Worm (Caenorhabditis elegans): ENCODE measurements around the gene npr-3.

Gene npr-3

ce11 chrIV:11467413-11467812 is 7.6 kb downstream of the npr-3 start, which contains the start of gene C10C6.7:
Gene C10C6.7, minus strand, starts transcription at chrIV:11467513.
- no peak for TF ChIP-seq drap-1 (GFP tag; optimal IDR thresholded peaks at IDR 0.05)
- no peak for TF ChIP-seq hlh-1 (tag; optimal IDR thresholded peaks at IDR 0.05)
- no peak for TF ChIP-seq unc-62 (GFP tag; optimal IDR thresholded peaks at IDR 0.05)
- TF ChIP-seq nhr-76 (tag; optimal IDR thresholded peaks at IDR 0.05): no peak
- TF ChIP-seq sem-2 (GFP tag; optimal IDR thresholded peaks at IDR 0.05): no peak
- TF ChIP-seq lin-13 (tag; optimal IDR thresholded peaks at IDR 0.05): no peak
- no peak for TF ChIP-seq lin-32 (GFP tag; optimal IDR thresholded peaks at IDR 0.05)
- TF ChIP-seq ceh-43 (GFP tag; optimal IDR thresholded peaks at IDR 0.05): no peak
- TF ChIP-seq nhr-2 (tag; optimal IDR thresholded peaks at IDR 0.05): no peak
- no peak for TF ChIP-seq unc-120 (tag; optimal IDR thresholded peaks at IDR 0.05; ENCODE audit: poor library complexity, severe bottlenecking)
- TF ChIP-seq elt-1 (tag; optimal IDR thresholded peaks at IDR 0.05; ENCODE audit: borderline replicate concordance, insufficient read depth): no peak
- no peak for TF ChIP-seq nhr-28 (tag; optimal IDR thresholded peaks at IDR 0.05)

- no peak for TF ChIP-seq unc-62 (GFP tag; optimal IDR thresholded peaks at IDR 0.05)
- TF ChIP-seq elt-3 (tag; optimal IDR thresholded peaks at IDR 0.05): no peak
- TF ChIP-seq ceh-43 (GFP tag; optimal IDR thresholded peaks at IDR 0.05): no peak
- no peak for TF ChIP-seq snpc-4 (tag; optimal IDR thresholded peaks at IDR 0.05)
- TF ChIP-seq nhr-76 (tag; optimal IDR thresholded peaks at IDR 0.05): no peak
- no peak for TF ChIP-seq nhr-28 (tag; optimal IDR thresholded peaks at IDR 0.05)
- TF ChIP-seq mep-1 (tag; optimal IDR thresholded peaks at IDR 0.05): no peak
- TF ChIP-seq mab-5 (tag; optimal IDR thresholded peaks at IDR 0.05): no peak
- no peak for TF ChIP-seq M03D4.4 (tag; optimal IDR thresholded peaks at IDR 0.05)
- TF ChIP-seq drap-1 (GFP tag; optimal IDR thresholded peaks at IDR 0.05): no peak
- TF ChIP-seq ceh-39 (tag; optimal IDR thresholded peaks at IDR 0.05): no peak
- TF ChIP-seq sptf-1 (tag; optimal IDR thresholded peaks at IDR 0.05): no peak
- TF ChIP-seq lin-13 (tag; optimal IDR thresholded peaks at IDR 0.05): no peak
- TF ChIP-seq mls-2 (tag; optimal IDR thresholded peaks at IDR 0.05): no peak
- TF ChIP-seq ham-2 (GFP tag; optimal IDR thresholded peaks at IDR 0.05): no peak
Measured at ce11 chrIV:11469698-11470591, 10.2 kb downstream of the npr-3 start, which contains the start of the genes C10C6.13 and wht-2. Gene C10C6.13, minus strand, starts transcription at chrIV:11469748. Gene wht-2, plus strand, starts transcription at chrIV:11470436.

- TF ChIP-seq mab-5 (tag; optimal IDR thresholded peaks at IDR 0.05): no peak
- TF ChIP-seq elt-1 (tag; optimal IDR thresholded peaks at IDR 0.05; ENCODE audit: borderline replicate concordance, insufficient read depth): no peak
- no peak for TF ChIP-seq lsy-2 (tag; optimal IDR thresholded peaks at IDR 0.05)
- TF ChIP-seq nhr-28 (tag; optimal IDR thresholded peaks at IDR 0.05): no peak
Measured at ce11 chrIV:11472023-11472422, 12.2 kb downstream of the npr-3 start.

ce11 chrIV:11474067-11474466 is 14.3 kb downstream of the npr-3 start:
- TF ChIP-seq sem-2 (GFP tag; optimal IDR thresholded peaks at IDR 0.05) (peak; percentile 87), lin-32 (GFP tag; optimal IDR thresholded peaks at IDR 0.05) (peak; percentile 96), snpc-4 (tag; optimal IDR thresholded peaks at IDR 0.05) (no peak), elt-3 (tag; optimal IDR thresholded peaks at IDR 0.05) (no peak), blmp-1 (tag; optimal IDR thresholded peaks at IDR 0.05) (no peak), mab-5 (tag; optimal IDR thresholded peaks at IDR 0.05) (no peak), ham-2 (GFP tag; optimal IDR thresholded peaks at IDR 0.05) (peak; percentile 95), hlh-1 (tag; optimal IDR thresholded peaks at IDR 0.05) (peak; percentile 9), drap-1 (GFP tag; optimal IDR thresholded peaks at IDR 0.05) (peak; percentile 96), bed-3 (GFP tag; optimal IDR thresholded peaks at IDR 0.05) (peak; percentile 96), cnd-1 (tag; optimal IDR thresholded peaks at IDR 0.05) (peak; percentile 96), zip-8 (tag; optimal IDR thresholded peaks at IDR 0.05) (no peak), ceh-43 (GFP tag; optimal IDR thresholded peaks at IDR 0.05) (peak; percentile 92), nhr-2 (tag; optimal IDR thresholded peaks at IDR 0.05) (peak; percentile 33), nhr-28 (tag; optimal IDR thresholded peaks at IDR 0.05) (peak; percentile 69), flh-1 (GFP tag; optimal IDR thresholded peaks at IDR 0.05) (peak; percentile 86), unc-120 (tag; optimal IDR thresholded peaks at IDR 0.05; ENCODE audit: poor library complexity, severe bottlenecking) (peak; percentile 97), mls-2 (tag; optimal IDR thresholded peaks at IDR 0.05) (peak; percentile 97), tbx-8 (GFP tag; optimal IDR thresholded peaks at IDR 0.05) (peak; percentile 94), pha-4 (tag; optimal IDR thresholded peaks at IDR 0.05) (peak; percentile 6), elt-1 (tag; optimal IDR thresholded peaks at IDR 0.05; ENCODE audit: borderline replicate concordance, insufficient read depth) (no peak), ztf-11 (tag; optimal IDR thresholded peaks at IDR 0.05) (peak; percentile 51), sptf-1 (tag; optimal IDR thresholded peaks at IDR 0.05) (peak; percentile 98), nhr-76 (tag; optimal IDR thresholded peaks at IDR 0.05) (no peak), lsy-2 (tag; optimal IDR thresholded peaks at IDR 0.05) (no peak), nhr-237 (tag; optimal IDR thresholded peaks at IDR 0.05) (no peak), unc-39 (tag; optimal IDR thresholded peaks at IDR 0.05) (peak; percentile 69), ces-1 (GFP tag; optimal IDR thresholded peaks at IDR 0.05) (no peak), mep-1 (tag; optimal IDR thresholded peaks at IDR 0.05) (peak; percentile 58), lin-13 (tag; optimal IDR thresholded peaks at IDR 0.05) (peak; percentile 58), ceh-83 (GFP tag; optimal IDR thresholded peaks at IDR 0.05) (peak; percentile 97), M03D4.4 (tag; optimal IDR thresholded peaks at IDR 0.05) (peak; percentile 94), unc-62 (GFP tag; optimal IDR thresholded peaks at IDR 0.05) (peak; percentile 53), ceh-39 (tag; optimal IDR thresholded peaks at IDR 0.05) (no peak), nhr-12 (tag; optimal IDR thresholded peaks at IDR 0.05) (no peak)
